Worm (Caenorhabditis elegans) whole organism, midembryonic: ENCODE measurements around the gene mtm-5.

Source experiments
- ref-1 ChIP-seq: fragments of 200-800 bp; sonication (Bioruptor generic); conservative IDR thresholded peaks from 2 replicates; pipeline ENCODE4 v1.3.6; 2022; ENCODE audit warnings: missing genetic modification reagents, missing genetic modification characterization, missing compliant biosample characterization
- tab-1 ChIP-seq: fragments of 200-800 bp; sonication (Bioruptor generic); IDR thresholded peaks from 2 replicates; pipeline ENCODE4 v1.3.6; 2022; ENCODE audit warnings: missing genetic modification characterization, missing compliant biosample characterization
- ztf-23 ChIP-seq: fragments of 200-800 bp; sonication (Bioruptor generic); IDR thresholded peaks from 2 replicates; pipeline ENCODE4 v1.3.6; 2022; ENCODE audit warnings: missing genetic modification reagents, missing genetic modification characterization, missing compliant biosample characterization

ce11 chrX:5199825-5200373 is 43.3 kb downstream of the mtm-5 start:
- TF ChIP-seq ref-1 (GFP tag; lab: Robert Waterston, UW) (no peak), ztf-23 (GFP tag; lab: Robert Waterston, UW) (no peak), tab-1 (GFP tag; lab: Robert Waterston, UW) (no peak)
